Fruit fly (Drosophila melanogaster) S2 (cell line): ENCODE data around the gene Irp-1A.

Experiments used
- CG8478 ChIP-seq: fragments of >200 bp; optimal IDR thresholded peaks from 2 replicates; lab custom pipeline; 2018
- CTCF ChIP-seq, 2 experiments: fragments of >200 bp; optimal IDR thresholded peaks; 2 replicates each; lab custom pipeline; 2018

Irp-1A gene

dm6 chr3R:22684044-22684947, 40.1 kb downstream of the Irp-1A start:
- TF ChIP-seq CTCF (optimal IDR thresholded peaks at IDR 0.05; lab: Kevin White, UChicago) (no peak), CG8478 (no peak)

- TF ChIP-seq CG8478 (no peak), CTCF (optimal IDR thresholded peaks at IDR 0.05; lab: Kevin White, UChicago) (no peak)
Measured at dm6 chr3R:22675447-22675846, 48.9 kb downstream of the Irp-1A start.

DNA sequence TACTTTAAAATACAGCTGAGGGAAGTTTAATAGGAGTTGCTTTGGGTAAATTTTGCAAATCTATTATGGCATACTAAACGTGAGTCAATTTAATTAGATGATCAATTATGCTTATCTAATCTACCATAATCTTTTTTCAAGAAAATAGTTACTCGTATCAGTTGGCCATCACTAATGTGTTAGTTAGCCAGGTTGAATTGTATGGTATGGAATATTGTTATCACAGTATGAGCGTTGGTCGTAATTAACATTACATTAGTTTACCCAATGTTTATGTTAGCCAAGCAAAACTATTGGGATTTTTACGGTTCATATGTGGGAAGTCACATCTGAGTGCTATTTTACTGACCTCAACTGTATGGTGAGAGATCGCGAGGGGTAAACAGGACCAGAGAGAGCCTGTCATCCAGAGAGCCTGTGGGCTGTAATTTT, 50.8 kb downstream of the Irp-1A start:
- TF ChIP-seq CG8478 (no peak), CTCF (optimal IDR thresholded peaks at IDR 0.05; lab: Kevin White, UChicago) (no peak)

DNA sequence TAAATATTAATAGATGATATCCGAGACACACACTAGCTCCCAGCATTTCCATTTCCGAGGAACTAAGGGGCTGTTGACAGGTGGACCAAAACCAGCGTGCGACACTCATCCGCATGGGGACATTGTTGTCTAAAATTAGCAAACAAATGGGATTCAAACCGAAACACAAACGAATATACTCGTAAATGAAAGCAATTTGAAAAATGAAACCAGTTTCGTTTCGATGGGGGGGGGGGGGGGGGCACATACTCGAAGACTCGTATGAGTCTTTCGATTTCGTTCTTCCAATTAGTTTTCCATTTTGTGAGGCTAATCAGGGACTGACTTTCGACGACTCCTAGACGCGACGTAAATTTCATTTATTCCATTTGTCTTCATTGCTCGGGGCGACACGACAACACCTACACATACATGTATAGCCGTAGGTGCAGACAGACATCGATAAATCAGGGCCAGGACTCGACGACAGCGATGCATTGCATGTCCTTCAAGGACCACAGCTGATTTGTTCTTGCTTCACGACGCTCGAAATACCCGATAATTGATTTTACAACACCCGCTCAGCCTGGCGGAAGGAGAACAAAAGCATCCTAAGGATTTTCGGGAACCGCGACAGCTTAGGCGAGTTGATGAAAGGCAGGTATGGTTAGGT, 51.6 kb downstream of the Irp-1A start:
- TF ChIP-seq CG8478: no peak
- no peak for TF ChIP-seq CTCF (optimal IDR thresholded peaks at IDR 0.05; lab: Kevin White, UChicago)
